Worm (Caenorhabditis elegans): Measurements from ENCODE around the gene clh-5.

clh-5 gene

DNA sequence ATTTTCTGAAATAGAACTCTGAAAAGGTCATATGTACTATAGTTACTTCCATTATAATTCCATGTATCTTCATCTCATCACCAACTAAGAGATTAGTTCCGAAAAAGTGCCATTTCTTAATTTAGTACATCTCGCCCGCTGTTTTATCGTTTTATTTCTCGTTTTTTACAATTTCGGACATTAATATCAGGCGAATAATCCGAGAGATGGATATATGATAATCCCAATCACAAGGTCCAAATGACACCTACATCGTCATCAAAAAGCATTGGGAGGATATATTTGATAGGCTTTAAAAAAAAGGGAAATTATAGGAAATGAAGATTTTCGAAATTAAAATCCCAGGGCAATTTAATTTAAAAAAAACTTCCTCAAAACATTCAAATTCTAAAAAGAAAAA, 21.9 kb upstream of the clh-5 start (continued):
- TF ChIP-seq unc-130 (tag; optimal IDR thresholded peaks at IDR 0.05), result no peak
- TF ChIP-seq irx-1 (tag; optimal IDR thresholded peaks at IDR 0.05), result no peak
- TF ChIP-seq lin-13 (GFP tag; optimal IDR thresholded peaks at IDR 0.05), result no peak
- no peak for TF ChIP-seq efl-1 (optimal IDR thresholded peaks at IDR 0.05)
- TF ChIP-seq efl-1 (GFP tag; optimal IDR thresholded peaks at IDR 0.05 in 1 of 2), result peak in 1 of 2 experiments; percentile 51

DNA sequence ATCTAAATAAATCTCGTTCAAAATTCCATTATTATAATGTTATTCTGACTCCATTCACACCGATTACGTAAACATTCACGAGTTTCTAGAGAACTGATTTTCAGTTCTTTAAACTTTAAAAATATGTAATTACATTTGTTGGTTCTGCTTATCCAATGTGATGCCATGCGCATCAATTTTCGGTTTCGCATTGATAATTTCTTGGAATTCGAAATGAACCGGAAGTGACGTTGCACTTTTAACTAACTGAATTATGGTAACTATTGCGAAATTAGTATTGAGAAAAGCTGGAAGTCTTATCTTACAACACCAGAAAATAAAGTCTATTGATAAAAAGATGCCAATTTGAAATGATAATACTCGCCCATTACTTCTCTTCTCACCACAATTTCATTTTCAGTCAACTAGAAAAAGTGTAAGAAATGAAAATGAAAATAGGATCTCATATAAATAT, 19.4 kb upstream of the clh-5 start:
- TF ChIP-seq isw-1 (GFP tag; IDR thresholded peaks at IDR 0.05), result no peak
- no peak for TF ChIP-seq skn-1 (tag; optimal IDR thresholded peaks at IDR 0.05)
- no peak for TF ChIP-seq nhr-85 (tag)
- TF ChIP-seq egl-13 (tag; optimal IDR thresholded peaks at IDR 0.05), result peak; percentile 71
- TF ChIP-seq nhr-12 (tag; optimal IDR thresholded peaks at IDR 0.05), result no peak
- no peak for TF ChIP-seq aly-2 (tag; optimal IDR thresholded peaks at IDR 0.05)
- TF ChIP-seq fkh-8 (tag; optimal IDR thresholded peaks at IDR 0.05), result peak; percentile 92
- peak; percentile 67 for TF ChIP-seq lin-14 (GFP tag; optimal IDR thresholded peaks at IDR 0.05)
- no peak for TF ChIP-seq nhr-28 (tag; optimal IDR thresholded peaks at IDR 0.05)
- peak; percentile 93 for TF ChIP-seq dsc-1 (tag; optimal IDR thresholded peaks at IDR 0.05)
- TF ChIP-seq pag-3 (tag; optimal IDR thresholded peaks at IDR 0.05; ENCODE audit: borderline replicate concordance, insufficient read depth), result no peak
- TF ChIP-seq tlp-1 (tag; optimal IDR thresholded peaks at IDR 0.05), result no peak
- TF ChIP-seq tbx-2 (tag; optimal IDR thresholded peaks at IDR 0.05), result peak; percentile 7
- no peak for TF ChIP-seq C04F5.9 (tag; optimal IDR thresholded peaks at IDR 0.05)
- TF ChIP-seq ama-1 (optimal IDR thresholded peaks at IDR 0.05), result no peak
- TF ChIP-seq nhr-76 (tag; optimal IDR thresholded peaks at IDR 0.05), result no peak
- TF ChIP-seq lin-13 (GFP tag; optimal IDR thresholded peaks at IDR 0.05), result peak; percentile 10
- TF ChIP-seq nhr-20 (tag; optimal IDR thresholded peaks at IDR 0.05), result peak; percentile 51
- TF ChIP-seq fkh-4 (tag; optimal IDR thresholded peaks at IDR 0.05; ENCODE audit: borderline replicate concordance), result no peak
- TF ChIP-seq fkh-10 (GFP tag; optimal IDR thresholded peaks at IDR 0.05), result peak; percentile 14
- no peak for TF ChIP-seq efl-1 (optimal IDR thresholded peaks at IDR 0.05)
- peak in 1 of 2 experiments; percentile 40 for TF ChIP-seq efl-1 (GFP tag; optimal IDR thresholded peaks at IDR 0.05 in 1 of 2)
- TF ChIP-seq F16B12.6 (tag; optimal IDR thresholded peaks at IDR 0.05), result no peak
- peak; percentile 3 for TF ChIP-seq pqm-1 (tag; optimal IDR thresholded peaks at IDR 0.05)
- peak; percentile 16 for TF ChIP-seq ceh-8 (GFP tag; optimal IDR thresholded peaks at IDR 0.05)
- peak in 1 of 2 experiments; percentile 32 for TF ChIP-seq lin-35 (GFP tag; optimal IDR thresholded peaks at IDR 0.05)
- peak; percentile 15; the same call in 1 of the 2 replicates for TF ChIP-seq nhr-19 (GFP tag; conservative IDR thresholded peaks at IDR 0.05)
- TF ChIP-seq grh-1 (GFP tag; IDR thresholded peaks at IDR 0.05), result no peak
- no peak for TF ChIP-seq unc-86 (tag; optimal IDR thresholded peaks at IDR 0.05)
- no peak for TF ChIP-seq hpl-2 (GFP tag; optimal IDR thresholded peaks at IDR 0.05)
- TF ChIP-seq fos-1 (tag; optimal IDR thresholded peaks at IDR 0.05), result no peak
- TF ChIP-seq ceh-90 (tag; optimal IDR thresholded peaks at IDR 0.05), result peak; percentile 19
- peak; percentile 9 for TF ChIP-seq mep-1 (tag; optimal IDR thresholded peaks at IDR 0.05)
- TF ChIP-seq ztf-4 (tag; optimal IDR thresholded peaks at IDR 0.05), result peak; percentile 53
- peak; percentile 18 for TF ChIP-seq xbp-1 (tag; optimal IDR thresholded peaks at IDR 0.05)
- TF ChIP-seq elt-3 (tag; optimal IDR thresholded peaks at IDR 0.05), result no peak
- TF ChIP-seq nhr-11 (tag; optimal IDR thresholded peaks at IDR 0.05), result peak; percentile 69
- no peak for TF ChIP-seq nhr-84 (tag; optimal IDR thresholded peaks at IDR 0.05)
- no peak for TF ChIP-seq jun-1 (tag; optimal IDR thresholded peaks at IDR 0.05)
- peak; percentile 82 for TF ChIP-seq nhr-47 (tag; optimal IDR thresholded peaks at IDR 0.05)
- TF ChIP-seq Y116A8C.19 (tag; optimal IDR thresholded peaks at IDR 0.05; ENCODE audit: borderline replicate concordance), result no peak
- TF ChIP-seq nhr-71 (tag; optimal IDR thresholded peaks at IDR 0.05), result peak; percentile 90
- TF ChIP-seq nhr-90 (tag; optimal IDR thresholded peaks at IDR 0.05; ENCODE audit: poor library complexity), result no peak
- TF ChIP-seq ets-5 (GFP tag; IDR thresholded peaks at IDR 0.05), result no peak
- peak; percentile 77 for TF ChIP-seq pax-3 (tag; optimal IDR thresholded peaks at IDR 0.05)
- peak; percentile 60 for TF ChIP-seq zip-4 (GFP tag; optimal IDR thresholded peaks at IDR 0.05)
- TF ChIP-seq lsy-2 (tag; optimal IDR thresholded peaks at IDR 0.05), result peak; percentile 45 to 55
- TF ChIP-seq zag-1 (tag; optimal IDR thresholded peaks at IDR 0.05), result no peak
- no peak for TF ChIP-seq mdl-1 (tag; optimal IDR thresholded peaks at IDR 0.05)
- TF ChIP-seq elt-2 (tag; optimal IDR thresholded peaks at IDR 0.05), result peak; percentile 69
